Fruit fly (Drosophila melanogaster) whole organism, wandering third instar larva: ENCODE measurements around the gene Ubx.

ENCODE experiments used
- Abd-B ChIP-seq: fragments of >200 bp; optimal IDR thresholded peaks from 2 replicates; lab custom pipeline; 2017; ENCODE audit warnings: missing biosample characterization, missing genetic modification characterization
- CG32264 ChIP-seq: fragments of 200-800 bp; sonication (Bioruptor generic); optimal IDR thresholded peaks from 2 replicates; lab custom pipeline; 2016; ENCODE audit warnings: missing biosample characterization, missing genetic modification characterization
- CrebA ChIP-seq: fragments of 200-800 bp; sonication (Bioruptor generic); optimal IDR thresholded peaks from 2 replicates; lab custom pipeline; 2016; ENCODE audit warnings: missing biosample characterization, mild to moderate bottlenecking, missing genetic modification characterization, borderline replicate concordance
- Dfd ChIP-seq: fragments of >200 bp; optimal IDR thresholded peaks from 2 replicates; lab custom pipeline; 2017; ENCODE audit warnings: missing biosample characterization, missing genetic modification characterization
- Dif ChIP-seq: fragments of 200-275, 200-300 bp; sonication (Bioruptor generic); optimal IDR thresholded peaks from 2 replicates; lab custom pipeline; 2018; ENCODE audit warnings: missing biosample characterization, missing genetic modification characterization; ENCODE audit not compliant: partially characterized antibody
- GATAd ChIP-seq: sonication (Bioruptor generic); optimal IDR thresholded peaks from 2 replicates; lab custom pipeline; 2016; ENCODE audit warnings: missing biosample characterization, missing genetic modification characterization
- Hnf4 ChIP-seq: fragments of 200-800 bp; sonication (Bioruptor generic); optimal IDR thresholded peaks from 2 replicates; lab custom pipeline; 2016; ENCODE audit warnings: missing biosample characterization, mild to moderate bottlenecking, missing genetic modification characterization
- Hr78 ChIP-seq: fragments of >200 bp; optimal IDR thresholded peaks from 2 replicates; lab custom pipeline; 2017; ENCODE audit warnings: missing biosample characterization, missing genetic modification characterization
- Jra ChIP-seq: sonication (Bioruptor generic); optimal IDR thresholded peaks from 2 replicates; lab custom pipeline; 2016; ENCODE audit warnings: missing biosample characterization, missing genetic modification characterization
- Myc ChIP-seq: fragments of >200 bp; optimal IDR thresholded peaks from 2 replicates; lab custom pipeline; 2017
- N ChIP-seq: fragments of >200 bp; optimal IDR thresholded peaks from 2 replicates; lab custom pipeline; 2018; ENCODE audit warnings: missing biosample characterization, missing external identifiers, missing genetic modification characterization
- OdsH ChIP-seq: fragments of 200-800 bp; sonication (Bioruptor generic); optimal IDR thresholded peaks from 2 replicates; lab custom pipeline; 2016; ENCODE audit warnings: missing biosample characterization, mild to moderate bottlenecking, missing genetic modification characterization
- Sp1 ChIP-seq: fragments of 200-800 bp; sonication (Bioruptor generic); optimal IDR thresholded peaks from 3 replicates; lab custom pipeline; 2019; ENCODE audit warnings: missing biosample characterization, mild to moderate bottlenecking, missing genetic modification characterization, moderate library complexity
- Vsx2 ChIP-seq: fragments of 200-300, 225-300 bp; sonication (Bioruptor generic); optimal IDR thresholded peaks from 2 replicates; lab custom pipeline; 2018; ENCODE audit warnings: missing biosample characterization, missing genetic modification characterization; ENCODE audit not compliant: partially characterized antibody
- br ChIP-seq: fragments of 200-800 bp; sonication (Bioruptor generic); optimal IDR thresholded peaks from 2 replicates; lab custom pipeline; 2016; ENCODE audit warnings: missing biosample characterization, missing genetic modification characterization
- dl ChIP-seq, 2 experiments: fragments of 175-275, 200-275 bp in 1 of 2; fragments of 200-275 bp in 1 of 2; sonication (Bioruptor generic); optimal IDR thresholded peaks; lab custom pipeline; 2018; ENCODE audit warnings: mild to moderate bottlenecking in 2 of 2, missing biosample characterization in 2 of 2, missing genetic modification characterization in 2 of 2, moderate library complexity in 2 of 2; ENCODE audit not compliant: partially characterized antibody in 2 of 2, insufficient read depth in 1 of 2
- dsf ChIP-seq: sonication (Bioruptor generic); optimal IDR thresholded peaks from 2 replicates; lab custom pipeline; 2016; ENCODE audit warnings: missing biosample characterization, missing genetic modification characterization, borderline replicate concordance
- ey ChIP-seq: fragments of 200-800 bp; sonication (Bioruptor generic); optimal IDR thresholded peaks from 2 replicates; lab custom pipeline; 2016; ENCODE audit warnings: missing biosample characterization, missing genetic modification characterization
- foxo ChIP-seq, 2 experiments: fragments of 200-800 bp; sonication (Bioruptor generic); optimal IDR thresholded peaks; 2 replicates in 1 of 2; 3 replicates in 1 of 2; lab custom pipeline; 2016 to 2017; ENCODE audit warnings: missing biosample characterization in 2 of 2, missing genetic modification characterization in 2 of 2
- fru ChIP-seq: fragments of 200-800 bp; sonication (Bioruptor generic); optimal IDR thresholded peaks from 3 replicates; lab custom pipeline; 2016; ENCODE audit warnings: missing biosample characterization, mild to moderate bottlenecking, missing genetic modification characterization
- h ChIP-seq: fragments of 200-800 bp; sonication (Bioruptor generic); optimal IDR thresholded peaks from 3 replicates; lab custom pipeline; 2016; ENCODE audit warnings: missing biosample characterization, mild to moderate bottlenecking, missing genetic modification characterization
- jim ChIP-seq: fragments of 175-275, 200-325 bp; sonication (Bioruptor generic); optimal IDR thresholded peaks from 2 replicates; lab custom pipeline; 2016; ENCODE audit warnings: missing biosample characterization, mild to moderate bottlenecking, missing genetic modification characterization
- lola ChIP-seq: fragments of >200 bp; optimal IDR thresholded peaks from 2 replicates; lab custom pipeline; 2017; ENCODE audit warnings: missing biosample characterization, missing genetic modification characterization
- pan ChIP-seq: fragments of >200 bp; optimal IDR thresholded peaks from 2 replicates; lab custom pipeline; 2017
- psq ChIP-seq: fragments of 200-800 bp; sonication (Bioruptor generic); optimal IDR thresholded peaks from 3 replicates; lab custom pipeline; 2017; ENCODE audit warnings: missing biosample characterization, mild to moderate bottlenecking, missing genetic modification characterization, moderate library complexity
- rgr ChIP-seq: fragments of 200-800 bp; sonication (Bioruptor generic); optimal IDR thresholded peaks from 3 replicates; lab custom pipeline; 2016; ENCODE audit warnings: missing biosample characterization, mild to moderate bottlenecking, missing genetic modification characterization
- sv ChIP-seq: fragments of 200-800 bp; sonication (Bioruptor generic); optimal IDR thresholded peaks from 3 replicates; lab custom pipeline; 2016; ENCODE audit warnings: missing biosample characterization, missing genetic modification characterization
- tai ChIP-seq: sonication (Bioruptor generic); optimal IDR thresholded peaks from 2 replicates; lab custom pipeline; 2016; ENCODE audit warnings: missing biosample characterization, missing genetic modification characterization
- usp ChIP-seq: fragments of >200 bp; optimal IDR thresholded peaks from 2 replicates; lab custom pipeline; 2017; ENCODE audit warnings: missing biosample characterization, missing genetic modification characterization
- woc ChIP-seq: sonication (Bioruptor generic); optimal IDR thresholded peaks from 2 replicates; lab custom pipeline; 2016; ENCODE audit warnings: missing biosample characterization, mild to moderate bottlenecking, missing genetic modification characterization

Ubx gene

DNA sequence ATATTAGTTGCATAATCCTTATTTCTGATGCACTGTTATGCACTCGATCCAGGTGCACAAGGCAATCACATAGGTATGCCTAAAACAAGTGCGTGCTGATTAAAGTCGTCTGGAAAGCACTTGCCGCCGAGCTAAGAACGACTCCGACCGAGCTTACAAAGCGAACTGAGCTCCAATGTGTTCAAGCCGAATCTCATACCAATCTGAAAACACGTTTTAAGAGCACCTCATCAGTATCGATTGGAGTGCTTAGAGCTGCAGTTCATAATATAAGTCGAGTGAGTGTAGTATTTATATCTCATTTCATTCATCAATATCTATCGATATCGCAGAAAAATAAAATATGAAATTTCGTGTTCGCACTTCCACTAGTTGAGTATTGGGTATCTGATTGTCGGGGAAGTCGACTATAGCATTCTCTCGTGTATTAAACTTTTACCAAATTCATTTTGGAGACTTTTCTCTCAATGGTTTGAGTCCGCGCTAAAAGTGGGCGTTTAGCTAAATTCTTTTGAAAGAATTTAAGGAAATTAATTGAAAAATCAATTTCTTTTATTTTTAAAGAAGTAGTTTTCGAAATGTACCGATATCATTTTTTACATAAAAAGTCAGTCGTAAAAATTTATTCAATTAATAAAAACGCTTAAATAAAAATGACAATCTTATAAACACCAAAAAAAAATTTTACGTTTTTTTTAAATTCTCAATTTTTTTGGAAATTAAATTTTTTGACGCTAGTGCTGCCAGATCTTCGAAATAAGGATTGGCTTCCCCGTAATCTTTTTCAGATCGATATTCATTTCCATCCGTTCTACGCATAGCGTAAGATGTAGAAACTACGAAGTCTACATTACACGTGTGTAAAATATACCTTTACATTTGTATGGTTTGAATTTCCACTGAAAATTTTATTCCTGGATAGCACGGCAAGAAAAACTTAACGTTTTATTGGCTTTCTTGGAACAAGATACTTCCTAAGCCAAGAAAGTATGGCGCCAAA, 78.4 kb downstream of the Ubx start, which contains the start of gene modSP:
Gene modSP (minus strand): TSS at position 169 of the 1,000 bp plus-strand sequence.
- TF ChIP-seq Vsx2 (GFP tag; lab: Kevin White, UChicago) (peak; percentile 74), Sp1 (GFP tag; lab: Kevin White, UChicago) (peak; percentile 13), pan (no peak), h (GFP tag; lab: Kevin White, UChicago) (peak; percentile 42), rgr (GFP tag; lab: Kevin White, UChicago) (peak; percentile 49), Jra (GFP tag; lab: Kevin White, UChicago) (no peak), GATAd (GFP tag; lab: Kevin White, UChicago) (no peak), woc (peak; percentile 18), br (GFP tag; lab: Kevin White, UChicago) (peak; percentile 59), fru (GFP tag; lab: Kevin White, UChicago) (peak; percentile 60), dl (GFP tag; optimal IDR thresholded peaks at IDR 0.05; lab: Kevin White, UChicago; ENCODE audit: insufficient read depth in 1 of 2, partially characterized antibody in 2 of 2) (no peak), Hnf4 (GFP tag; lab: Kevin White, UChicago) (peak; percentile 7), CrebA (no peak), foxo (GFP tag; optimal IDR thresholded peaks at IDR 0.05; lab: Kevin White, UChicago) (peak in 1 of 2 experiments; percentile 57), psq (GFP tag; lab: Kevin White, UChicago) (no peak), ey (GFP tag; lab: Kevin White, UChicago) (peak; percentile 41), Dif (peak; percentile 58)

DNA sequence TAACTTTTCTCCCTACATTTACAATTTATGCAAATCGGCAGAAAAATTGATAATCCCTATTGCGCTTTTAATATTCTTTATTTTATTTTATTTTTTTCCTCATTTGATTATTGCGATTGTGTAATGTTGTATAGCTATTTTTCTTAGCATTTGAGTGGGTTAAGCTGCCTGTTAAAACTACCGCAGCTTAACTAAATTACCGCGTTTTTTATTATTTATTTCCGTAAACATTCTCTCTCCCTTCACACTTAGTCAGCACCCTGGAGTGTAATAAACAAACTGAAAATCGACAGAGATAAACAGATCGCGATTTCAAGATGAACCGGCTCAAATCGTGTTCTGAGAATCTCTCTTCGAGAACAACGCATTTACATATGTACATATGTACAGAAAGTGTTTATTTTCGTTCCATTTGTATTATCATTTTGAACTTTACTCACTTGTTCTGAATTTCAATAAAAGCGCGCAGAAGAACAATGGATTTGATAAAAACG, 79.2 kb downstream of the Ubx start:
- TF ChIP-seq OdsH (GFP tag; lab: Kevin White, UChicago) (no peak), CG32264 (GFP tag; lab: Kevin White, UChicago) (no peak), br (GFP tag; lab: Kevin White, UChicago) (no peak), N (GFP tag; lab: Kevin White, UChicago) (no peak), usp (GFP tag; lab: Kevin White, UChicago) (no peak), Hr78 (GFP tag; lab: Kevin White, UChicago) (no peak), Dfd (GFP tag; lab: Kevin White, UChicago) (no peak), woc (no peak), sv (GFP tag; lab: Kevin White, UChicago) (no peak)

DNA sequence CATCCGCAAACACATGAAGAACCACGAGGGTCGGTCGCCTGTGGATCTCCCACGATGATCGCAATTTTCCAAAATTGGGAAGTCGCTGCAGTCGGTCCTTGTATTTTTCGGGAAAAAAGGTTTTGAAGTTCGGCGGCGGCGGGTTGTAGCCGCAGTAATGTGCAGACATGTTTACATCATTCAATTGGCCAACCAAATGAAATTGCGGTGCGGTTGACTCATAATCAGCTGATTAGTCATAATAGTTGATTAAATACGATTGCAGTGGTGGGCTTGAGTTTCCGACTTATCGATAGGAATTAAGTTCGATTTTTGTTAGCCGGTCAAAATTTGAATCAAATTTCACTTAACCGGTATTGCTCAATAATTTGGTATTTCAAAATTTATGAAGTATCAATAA, 82.1 kb downstream of the Ubx start, which contains the start of gene CG14907:
Gene CG14907 (minus strand): TSS at position 229 of the 400 bp plus-strand sequence.
- TF ChIP-seq Hr78 (GFP tag; lab: Kevin White, UChicago) (no peak), Jra (GFP tag; lab: Kevin White, UChicago) (peak; percentile 14)

DNA sequence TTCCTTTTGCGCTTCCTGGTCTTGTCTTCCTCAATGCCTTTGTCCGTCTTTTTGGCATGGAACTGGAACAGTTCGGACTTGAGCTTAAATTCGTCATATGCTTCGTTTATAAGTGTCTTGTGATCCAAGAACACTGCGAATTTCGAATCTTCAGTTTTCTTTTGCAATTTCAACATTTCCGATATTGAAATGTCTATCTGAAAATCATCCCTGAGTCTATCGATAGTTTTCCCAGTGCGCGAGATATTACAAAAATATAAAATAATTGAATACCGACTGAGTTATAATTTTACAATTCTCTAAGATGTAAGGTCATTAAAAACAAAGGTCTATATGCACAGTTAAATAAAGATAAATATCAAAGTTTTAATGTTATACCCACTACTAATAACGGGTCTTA, 83.3 kb downstream of the Ubx start, which contains the start of gene Mettl4:
Gene Mettl4 (minus strand): TSS at position 208 of the 400 bp plus-strand sequence.
- TF ChIP-seq jim (GFP tag; lab: Kevin White, UChicago) (no peak), Abd-B (GFP tag; lab: Kevin White, UChicago) (no peak), dsf (GFP tag; lab: Kevin White, UChicago) (no peak)

dm6 chr3R:16649282-16649681, 84.9 kb downstream of the Ubx start:
- no peak for TF ChIP-seq tai
- no peak for TF ChIP-seq woc
- no peak for TF ChIP-seq Abd-B (GFP tag; lab: Kevin White, UChicago)

DNA sequence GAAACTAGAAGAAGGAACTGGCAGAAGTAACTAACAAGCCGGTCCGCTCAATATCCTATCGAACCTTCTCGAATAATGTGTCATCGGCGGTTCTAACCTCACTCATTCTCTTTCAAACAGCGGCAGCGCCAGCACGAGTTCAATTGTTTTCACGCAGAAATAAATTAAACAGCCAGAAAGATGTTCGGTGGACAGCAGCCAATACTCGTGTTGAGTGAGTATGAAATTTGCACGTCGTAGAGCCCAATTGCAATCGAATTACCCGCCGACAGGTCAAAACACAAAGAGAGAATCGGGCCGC, 86.6 kb downstream of the Ubx start:
- TF ChIP-seq N (GFP tag; lab: Kevin White, UChicago) (no peak), Myc (lab: Kevin White, UChicago) (peak; percentile 46), lola (no peak), Jra (GFP tag; lab: Kevin White, UChicago) (peak; percentile 14)
